Fruit fly (Drosophila melanogaster) whole organism, embryonic: Measurements from ENCODE around the gene CG7557.

Experiments used
- C15 ChIP-seq: fragments of 200-800 bp; sonication (Bioruptor generic); IDR thresholded peaks from 3 replicates; pipeline ENCODE4 v1.3.6; 2022; ENCODE audit warnings: missing biosample characterization, missing genetic modification characterization
- CG10565 ChIP-seq: fragments of 200-800 bp; sonication (Bioruptor generic); optimal IDR thresholded peaks from 3 replicates; lab custom pipeline; 2016; ENCODE audit warnings: missing biosample characterization, mild to moderate bottlenecking, missing genetic modification characterization
- CG10959 ChIP-seq: fragments of 200-800 bp; sonication (Bioruptor generic); IDR thresholded peaks from 2 replicates; pipeline ENCODE4 v1.3.6; 2022; ENCODE audit warnings: missing biosample characterization, missing genetic modification characterization
- CG11696 ChIP-seq: fragments of 200-800 bp; sonication (Bioruptor generic); IDR thresholded peaks from 2 replicates; pipeline ENCODE4 v1.3.6; 2022; ENCODE audit warnings: missing biosample characterization, missing genetic modification characterization
- CG14710 ChIP-seq: fragments of 200-800 bp; sonication (Bioruptor generic); optimal IDR thresholded peaks from 3 replicates; lab custom pipeline; 2019; ENCODE audit warnings: missing biosample characterization, mild to moderate bottlenecking, missing genetic modification characterization, moderate library complexity
- CG15269 ChIP-seq: fragments of 200-800 bp; sonication (Bioruptor generic); optimal IDR thresholded peaks from 2 replicates; lab custom pipeline; 2018; ENCODE audit warnings: missing biosample characterization, mild to moderate bottlenecking, missing genetic modification characterization, moderate library complexity
- CG1602 ChIP-seq: fragments of 200-800 bp; sonication (Bioruptor generic); optimal IDR thresholded peaks from 3 replicates; lab custom pipeline; 2016; ENCODE audit warnings: missing biosample characterization, missing genetic modification characterization
- CG18476 ChIP-seq: fragments of 200-800 bp; sonication (Bioruptor generic); optimal IDR thresholded peaks from 2 replicates; lab custom pipeline; 2016; ENCODE audit warnings: missing biosample characterization, mild to moderate bottlenecking, missing genetic modification characterization
- CG3065 ChIP-seq: fragments of 200-800 bp; sonication (Bioruptor generic); optimal IDR thresholded peaks from 2 replicates; lab custom pipeline; 2016; ENCODE audit warnings: missing biosample characterization, missing genetic modification characterization
- CG33557 ChIP-seq: fragments of 200-800 bp; sonication (Bioruptor generic); optimal IDR thresholded peaks from 2 replicates; lab custom pipeline; 2019; ENCODE audit warnings: missing biosample characterization, mild to moderate bottlenecking, missing genetic modification characterization, moderate library complexity
- CG3838 ChIP-seq: fragments of 200-800 bp; sonication (Bioruptor generic); optimal IDR thresholded peaks from 3 replicates; lab custom pipeline; 2016; ENCODE audit warnings: missing biosample characterization, missing genetic modification characterization
- CG4360 ChIP-seq: fragments of 200-800 bp; sonication (Bioruptor generic); IDR thresholded peaks from 2 replicates; pipeline ENCODE4 v1.3.6; 2022; ENCODE audit warnings: missing biosample characterization, missing genetic modification characterization
- CG7745 ChIP-seq: fragments of 200-800 bp; sonication (Bioruptor generic); optimal IDR thresholded peaks from 2 replicates; lab custom pipeline; 2018; ENCODE audit warnings: missing biosample characterization, mild to moderate bottlenecking, missing genetic modification characterization, moderate library complexity
- CG7928 ChIP-seq: fragments of 200-800 bp; sonication (Bioruptor generic); optimal IDR thresholded peaks from 2 replicates; lab custom pipeline; 2017; ENCODE audit warnings: missing biosample characterization, mild to moderate bottlenecking, missing genetic modification characterization
- CG8290 ChIP-seq, 3 experiments: fragments of 200-800 bp; sonication (Bioruptor generic); optimal IDR thresholded peaks; 2 replicates each; lab custom pipeline; 2016 to 2019; ENCODE audit warnings: missing biosample characterization in 3 of 3, missing genetic modification characterization in 3 of 3, mild to moderate bottlenecking in 2 of 3, moderate library complexity in 1 of 3
- CG9797 ChIP-seq: fragments of 200-800 bp; sonication (Bioruptor generic); optimal IDR thresholded peaks from 3 replicates; lab custom pipeline; 2018; ENCODE audit warnings: missing biosample characterization, mild to moderate bottlenecking, missing genetic modification characterization
- CTCF ChIP-seq: fragments of 200-800 bp; sonication (Bioruptor generic); optimal IDR thresholded peaks from 2 replicates; lab custom pipeline; 2017; ENCODE audit warnings: missing biosample characterization, mild to moderate bottlenecking, missing genetic modification characterization, moderate library complexity
- Camta ChIP-seq: fragments of 200-800 bp; sonication (Bioruptor generic); optimal IDR thresholded peaks from 2 replicates; lab custom pipeline; 2016; ENCODE audit warnings: missing biosample characterization, missing genetic modification characterization
- Dbx ChIP-seq: fragments of 200-800 bp; sonication (Bioruptor generic); IDR thresholded peaks from 3 replicates; pipeline ENCODE4 v1.3.6; 2022; ENCODE audit warnings: missing biosample characterization, missing genetic modification characterization
- Dip2 ChIP-seq: fragments of 200-800 bp; sonication (Bioruptor generic); IDR thresholded peaks from 2 replicates; pipeline ENCODE4 v1.3.6; 2022; ENCODE audit warnings: missing biosample characterization, missing genetic modification characterization
- E2f2 ChIP-seq: fragments of 200-800 bp; sonication (Bioruptor generic); IDR thresholded peaks from 2 replicates; pipeline ENCODE4 v1.3.6; 2022; ENCODE audit warnings: missing biosample characterization, missing genetic modification characterization
- H2.0 ChIP-seq: fragments of 200-800 bp; sonication (Bioruptor generic); IDR thresholded peaks from 2 replicates; pipeline ENCODE4 v1.3.6; 2022; ENCODE audit warnings: missing biosample characterization, missing genetic modification characterization
- HLH54F ChIP-seq: fragments of 200-800 bp; sonication (Bioruptor generic); optimal IDR thresholded peaks from 3 replicates; lab custom pipeline; 2016; ENCODE audit warnings: missing biosample characterization, missing genetic modification characterization
- HLHmδ ChIP-seq: fragments of 200-800 bp; sonication (Bioruptor generic); optimal IDR thresholded peaks from 2 replicates; lab custom pipeline; 2018; ENCODE audit warnings: missing biosample characterization, mild to moderate bottlenecking, missing genetic modification characterization, moderate library complexity
- Hr78 ChIP-seq, 2 experiments: fragments of 200-800 bp in 1 of 2; fragments of >200 bp in 1 of 2; sonication (Bioruptor generic) in 1 of 2; optimal IDR thresholded peaks; 2 replicates each; lab custom pipeline; 2017 to 2019; ENCODE audit warnings: missing biosample characterization in 2 of 2, missing genetic modification characterization in 2 of 2, mild to moderate bottlenecking in 1 of 2, moderate library complexity in 1 of 2
- Mes4 ChIP-seq: fragments of 200-800 bp; sonication (Bioruptor generic); optimal IDR thresholded peaks from 2 replicates; lab custom pipeline; 2016; ENCODE audit warnings: missing biosample characterization, missing genetic modification characterization
- NFAT ChIP-seq: fragments of 200-800 bp; sonication (Bioruptor generic); IDR thresholded peaks from 2 replicates; pipeline ENCODE4 v1.3.6; 2022; ENCODE audit warnings: missing biosample characterization, missing genetic modification characterization
- NfI ChIP-seq: fragments of 200-800 bp; sonication (Bioruptor generic); optimal IDR thresholded peaks from 3 replicates; lab custom pipeline; 2018; ENCODE audit warnings: missing biosample characterization, mild to moderate bottlenecking, missing genetic modification characterization, moderate library complexity
- Oaz ChIP-seq: fragments of 200-800 bp; sonication (Bioruptor generic); IDR thresholded peaks from 2 replicates; pipeline ENCODE4 v1.3.6; 2022; ENCODE audit warnings: missing biosample characterization, missing genetic modification characterization
- Six4 ChIP-seq: fragments of 200-800 bp; sonication (Bioruptor generic); optimal IDR thresholded peaks from 2 replicates; lab custom pipeline; 2016; ENCODE audit warnings: missing biosample characterization, missing genetic modification characterization
- Spps ChIP-seq: fragments of 200-800 bp; sonication (Bioruptor generic); optimal IDR thresholded peaks from 2 replicates; lab custom pipeline; 2018; ENCODE audit warnings: missing biosample characterization, mild to moderate bottlenecking, missing genetic modification characterization
- chif ChIP-seq, 2 experiments: fragments of 200-800 bp; sonication (Bioruptor generic); optimal IDR thresholded peaks; 3 replicates each; lab custom pipeline; 2016; ENCODE audit warnings: missing biosample characterization in 2 of 2, missing genetic modification characterization in 2 of 2
- chinmo ChIP-seq: fragments of 200-800 bp; sonication (Bioruptor generic); IDR thresholded peaks from 4 replicates; pipeline ENCODE4 v1.3.6; 2022; ENCODE audit warnings: missing biosample characterization, missing genetic modification characterization; ENCODE audit not compliant: partially characterized antibody
- dmrt11E ChIP-seq: fragments of 200-800 bp; sonication (Bioruptor generic); optimal IDR thresholded peaks from 3 replicates; lab custom pipeline; 2018; ENCODE audit warnings: missing biosample characterization, mild to moderate bottlenecking, missing genetic modification characterization, moderate library complexity
- ewg ChIP-seq: fragments of 200-800 bp; sonication (Bioruptor generic); optimal IDR thresholded peaks from 3 replicates; lab custom pipeline; 2017; ENCODE audit warnings: mild to moderate bottlenecking, missing biosample characterization, missing genetic modification reagents, missing genetic modification characterization
- gsb ChIP-seq: fragments of 200-800 bp; sonication (Bioruptor generic); IDR thresholded peaks from 2 replicates; pipeline ENCODE4 v1.3.6; 2022; ENCODE audit warnings: missing biosample characterization, missing genetic modification characterization
- jigr1 ChIP-seq: fragments of 200-800 bp; sonication (Bioruptor generic); IDR thresholded peaks from 3 replicates; pipeline ENCODE4 v1.3.6; 2022; ENCODE audit warnings: missing biosample characterization, missing genetic modification characterization
- luna ChIP-seq: fragments of 200-800 bp; sonication (Bioruptor generic); optimal IDR thresholded peaks from 2 replicates; lab custom pipeline; 2016; ENCODE audit warnings: missing biosample characterization, missing genetic modification characterization
- mld ChIP-seq: fragments of 200-800 bp; sonication (Bioruptor generic); IDR thresholded peaks from 3 replicates; pipeline ENCODE4 v1.3.6; 2022; ENCODE audit warnings: missing biosample characterization, missing genetic modification characterization; ENCODE audit not compliant: partially characterized antibody
- nau ChIP-seq: fragments of 200-800 bp; sonication (Bioruptor generic); optimal IDR thresholded peaks from 3 replicates; lab custom pipeline; 2017; ENCODE audit warnings: missing biosample characterization, mild to moderate bottlenecking, missing genetic modification characterization, missing genetic modification reagents
- odd ChIP-seq: fragments of 200-800 bp; sonication (Bioruptor generic); optimal IDR thresholded peaks from 2 replicates; lab custom pipeline; 2017; ENCODE audit warnings: missing biosample characterization, mild to moderate bottlenecking, missing genetic modification characterization
- prd ChIP-seq, 3 experiments: fragments of >200 bp in 2 of 3; fragments of 200-800 bp in 1 of 3; sonication (Bioruptor generic) in 1 of 3; optimal IDR thresholded peaks in 2 of 3; IDR thresholded peaks in 1 of 3; 2 replicates in 2 of 3; 3 replicates in 1 of 3; pipeline versions ENCODE4 v1.3.6 to Lab custom; 2017 to 2022; ENCODE audit warnings: missing biosample characterization in 1 of 3, missing genetic modification characterization in 1 of 3
- ranshi ChIP-seq: fragments of 200-800 bp; sonication (Bioruptor generic); IDR thresholded peaks from 2 replicates; pipeline ENCODE4 v1.3.6; 2022; ENCODE audit warnings: missing biosample characterization, missing genetic modification characterization
- ro ChIP-seq: fragments of 200-800 bp; sonication (Bioruptor generic); IDR thresholded peaks from 2 replicates; pipeline ENCODE4 v1.3.6; 2022; ENCODE audit warnings: missing biosample characterization, missing genetic modification characterization
- sna ChIP-seq: fragments of 200-800 bp; sonication (Bioruptor generic); IDR thresholded peaks from 2 replicates; pipeline ENCODE4 v1.3.6; 2022; ENCODE audit warnings: missing biosample characterization, missing genetic modification characterization; ENCODE audit not compliant: partially characterized antibody
- sqz ChIP-seq: fragments of 200-800 bp; sonication (Bioruptor generic); optimal IDR thresholded peaks from 3 replicates; lab custom pipeline; 2018; ENCODE audit warnings: missing biosample characterization, mild to moderate bottlenecking, missing genetic modification characterization
- ssp ChIP-seq: fragments of 200-800 bp; sonication (Bioruptor generic); IDR thresholded peaks from 2 replicates; pipeline ENCODE4 v1.3.6; 2022; ENCODE audit warnings: missing biosample characterization, missing genetic modification characterization
- unc-4 ChIP-seq: fragments of 200-800 bp; sonication (Bioruptor generic); IDR thresholded peaks from 2 replicates; pipeline ENCODE4 v1.3.6; 2022; ENCODE audit warnings: missing biosample characterization, missing genetic modification characterization; ENCODE audit not compliant: partially characterized antibody
- usp ChIP-seq: fragments of >200 bp; optimal IDR thresholded peaks from 2 replicates; lab custom pipeline; 2017; ENCODE audit warnings: missing biosample characterization, missing genetic modification characterization
- yki ChIP-seq: fragments of >200 bp; optimal IDR thresholded peaks from 3 replicates; lab custom pipeline; 2018

CG7557 gene

dm6 chr3L:11422338-11422802, 22.6 kb upstream of the CG7557 start (continued):
- TF ChIP-seq Oaz (GFP tag; lab: Robert Waterston, UW) (peak; percentile 52), NfI (GFP tag; lab: Kevin White, UChicago) (no peak), CG10959 (GFP tag; lab: Robert Waterston, UW) (peak; percentile 88), nau (GFP tag; lab: Kevin White, UChicago) (peak; percentile 67), Six4 (peak; percentile 33), gsb (GFP tag; lab: Robert Waterston, UW) (0 out of 2 replicates have a peak, but pooled peaks have one; percentile 6), CG9797 (GFP tag; lab: Kevin White, UChicago) (peak; percentile 9), ewg (GFP tag; lab: Kevin White, UChicago) (peak; percentile 46), unc-4 (GFP tag; lab: Robert Waterston, UW) (no peak), luna (GFP tag; lab: Kevin White, UChicago) (no peak), mld (no peak), CG33557 (GFP tag; lab: Kevin White, UChicago) (peak; percentile 67), CG7745 (tag; lab: Kevin White, UChicago) (no peak), HLH54F (GFP tag; lab: Kevin White, UChicago) (peak; percentile 1), CG15269 (tag; lab: Kevin White, UChicago) (peak; percentile 64), odd (GFP tag; lab: Kevin White, UChicago) (peak; percentile 42), CG18476 (peak; percentile 78), CG14710 (tag; lab: Kevin White, UChicago) (peak; percentile 88), Dip2 (GFP tag; lab: Robert Waterston, UW) (0 out of 2 replicates have a peak, but pooled peaks have one; percentile 14), sna (no peak), usp (GFP tag; lab: Kevin White, UChicago) (no peak), dmrt11E (tag; lab: Kevin White, UChicago) (peak; percentile 88), CTCF (GFP tag; lab: Kevin White, UChicago) (peak; percentile 11), yki (lab: Kevin White, UChicago) (no peak), sqz (GFP tag; lab: Kevin White, UChicago) (peak; percentile 73), CG10565 (GFP tag; lab: Kevin White, UChicago) (peak; percentile 8), CG8290 (GFP tag; optimal IDR thresholded peaks at IDR 0.05; lab: Kevin White, UChicago) (no peak), CG8290 (tag; optimal IDR thresholded peaks at IDR 0.05; lab: Kevin White, UChicago) (peak in 1 of 2 experiments; percentile 25), CG1602 (GFP tag; lab: Kevin White, UChicago) (peak; percentile 71), H2.0 (GFP tag; lab: Robert Waterston, UW) (peak; percentile 71), HLHmδ (GFP tag; lab: Kevin White, UChicago) (no peak), chif (GFP tag; optimal IDR thresholded peaks at IDR 0.05; lab: Kevin White, UChicago) (peak; percentile 28 to 73), ro (peak; percentile 62; the same call in 1 of the 2 replicates), CG3065 (GFP tag; lab: Kevin White, UChicago) (no peak), NFAT (GFP tag; lab: Robert Waterston, UW) (no peak), prd (optimal IDR thresholded peaks at IDR 0.05; lab: Kevin White, UChicago) (no peak), prd (GFP tag; IDR thresholded peaks at IDR 0.05; lab: Robert Waterston, UW) (peak; percentile 89), Dbx (GFP tag; lab: Robert Waterston, UW) (0 out of 3 replicates have a peak, but pooled peaks have one; percentile 24), jigr1 (GFP tag; lab: Robert Waterston, UW) (peak; percentile 38; the same call in 1 of the 3 replicates), Mes4 (GFP tag; lab: Kevin White, UChicago) (peak; percentile 56), CG3838 (GFP tag; lab: Kevin White, UChicago) (no peak), C15 (no peak), ranshi (peak; percentile 79; the same call in 1 of the 2 replicates), CG11696 (GFP tag; lab: Robert Waterston, UW) (peak; percentile 68), Hr78 (GFP tag; optimal IDR thresholded peaks at IDR 0.05; lab: Kevin White, UChicago) (peak in 1 of 2 experiments; percentile 26), ssp (GFP tag; lab: Robert Waterston, UW) (peak; percentile 77), Spps (peak; percentile 89), CG4360 (GFP tag; lab: Robert Waterston, UW) (peak; percentile 54; the same call in 1 of the 2 replicates), E2f2 (GFP tag; lab: Robert Waterston, UW) (peak; percentile 36; the same call in 1 of the 2 replicates), Camta (GFP tag; lab: Kevin White, UChicago) (peak; percentile 14), chinmo (GFP tag; lab: Robert Waterston, UW) (no peak), CG7928 (GFP tag; lab: Kevin White, UChicago) (no peak)
